Worm (Caenorhabditis elegans): ENCODE data around the gene osm-3.

DNA sequence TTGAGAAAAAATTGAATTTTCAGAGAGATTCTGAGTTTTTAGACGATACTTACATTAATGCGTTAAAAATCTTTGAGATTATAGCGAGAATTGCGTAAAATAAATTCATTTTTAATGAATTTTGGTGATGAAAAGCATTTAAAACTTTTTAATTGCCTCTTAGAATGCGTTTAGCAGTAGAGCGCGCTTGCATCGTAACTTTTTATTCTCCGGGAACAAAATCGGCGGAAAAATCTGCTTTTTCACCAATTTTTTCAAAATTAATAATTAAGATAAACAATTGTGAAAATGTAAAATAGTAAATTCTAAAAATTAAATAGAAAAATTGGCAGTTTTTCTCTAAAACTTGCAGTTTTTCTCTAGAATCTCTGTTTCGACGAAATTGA lies 14.4 kb upstream of the osm-3 start:
- TF ChIP-seq zim-3 (tag; optimal IDR thresholded peaks at IDR 0.05) = no peak
- TF ChIP-seq ama-1 (optimal IDR thresholded peaks at IDR 0.05) = no peak
- no peak for TF ChIP-seq ama-1 (GFP tag; optimal IDR thresholded peaks at IDR 0.05)
- no peak for TF ChIP-seq mxl-1 (tag; optimal IDR thresholded peaks at IDR 0.05)
- TF ChIP-seq pha-4 (tag; optimal IDR thresholded peaks at IDR 0.05) = no peak
- no peak for TF ChIP-seq attf-6 (GFP tag; IDR thresholded peaks at IDR 0.05)
- TF ChIP-seq atf-7 (tag; optimal IDR thresholded peaks at IDR 0.05) = no peak
- no peak for TF ChIP-seq D2030.7 (GFP tag; IDR thresholded peaks at IDR 0.05)
- no peak for TF ChIP-seq lsy-27 (tag; optimal IDR thresholded peaks at IDR 0.05; ENCODE audit: borderline replicate concordance, insufficient read depth)
- TF ChIP-seq unc-130 (GFP tag; optimal IDR thresholded peaks at IDR 0.05) = no peak
- no peak for TF ChIP-seq hmg-1.2 (GFP tag; IDR thresholded peaks at IDR 0.05)
- TF ChIP-seq ztf-6 (GFP tag; IDR thresholded peaks at IDR 0.05) = no peak
- TF ChIP-seq snpc-4 (GFP tag; optimal IDR thresholded peaks at IDR 0.05) = no peak
- no peak for TF ChIP-seq snpc-4 (tag; optimal IDR thresholded peaks at IDR 0.05)
- no peak for TF ChIP-seq nfya-1 (tag; optimal IDR thresholded peaks at IDR 0.05; ENCODE audit: borderline replicate concordance, insufficient read depth)

All from whole organism, young adult.